Fruit fly (Drosophila melanogaster) whole organism, wandering third instar larva: ENCODE measurements around the gene CG7201.

ENCODE experiments used
- Hnf4 ChIP-seq: fragments of 200-800 bp; sonication (Bioruptor generic); optimal IDR thresholded peaks from 2 replicates; lab custom pipeline; 2016; ENCODE audit warnings: missing biosample characterization, mild to moderate bottlenecking, missing genetic modification characterization
- Jra ChIP-seq: sonication (Bioruptor generic); optimal IDR thresholded peaks from 2 replicates; lab custom pipeline; 2016; ENCODE audit warnings: missing biosample characterization, missing genetic modification characterization
- rgr ChIP-seq: fragments of 200-800 bp; sonication (Bioruptor generic); optimal IDR thresholded peaks from 3 replicates; lab custom pipeline; 2016; ENCODE audit warnings: missing biosample characterization, mild to moderate bottlenecking, missing genetic modification characterization

dm6 chr3L:8325559-8325958 is 30.4 kb upstream of the CG7201 start, which contains the start of gene CG34461:
- TF ChIP-seq Jra (no peak), rgr (GFP tag; lab: Kevin White, UChicago) (no peak), Hnf4 (no peak)
